Fruit fly (Drosophila melanogaster) whole organism, embryonic: ENCODE data around the gene sick.

Experiments used
- Blimp-1 ChIP-seq: fragments of 200-800 bp; sonication (Bioruptor generic); optimal IDR thresholded peaks from 3 replicates; lab custom pipeline; 2018; ENCODE audit warnings: missing biosample characterization, missing genetic modification characterization, mild to moderate bottlenecking, moderate library complexity, missing genetic modification reagents
- CG11093 ChIP-seq: fragments of 200-800 bp; sonication (Bioruptor generic); IDR thresholded peaks from 3 replicates; pipeline ENCODE4 v1.3.6; 2022; ENCODE audit warnings: missing biosample characterization, missing genetic modification characterization
- CG11398 ChIP-seq: fragments of 200-800 bp; sonication (Bioruptor generic); optimal IDR thresholded peaks from 2 replicates; lab custom pipeline; 2016; ENCODE audit warnings: missing biosample characterization, missing genetic modification characterization
- CG12104 ChIP-seq: fragments of 200-800 bp; sonication (Bioruptor generic); optimal IDR thresholded peaks from 3 replicates; lab custom pipeline; 2016; ENCODE audit warnings: missing biosample characterization, missing genetic modification characterization
- CG13287 ChIP-seq: fragments of 200-800 bp; sonication (Bioruptor generic); IDR thresholded peaks from 2 replicates; pipeline ENCODE4 v1.3.6; 2022; ENCODE audit warnings: missing biosample characterization, missing genetic modification characterization; ENCODE audit not compliant: partially characterized antibody
- CG13424 ChIP-seq: fragments of 200-800 bp; sonication (Bioruptor generic); optimal IDR thresholded peaks from 2 replicates; lab custom pipeline; 2019; ENCODE audit warnings: missing biosample characterization, mild to moderate bottlenecking, missing genetic modification characterization, moderate library complexity
- CG17361 ChIP-seq: fragments of 200-800 bp; sonication (Bioruptor generic); IDR thresholded peaks from 3 replicates; pipeline ENCODE4 v1.3.6; 2022; ENCODE audit warnings: missing biosample characterization, missing genetic modification characterization
- CG17912 ChIP-seq: fragments of 200-800 bp; sonication (Bioruptor generic); optimal IDR thresholded peaks from 2 replicates; lab custom pipeline; 2018; ENCODE audit warnings: missing biosample characterization, mild to moderate bottlenecking, missing genetic modification characterization
- CG2875 ChIP-seq: fragments of 200-800 bp; sonication (Bioruptor generic); optimal IDR thresholded peaks from 2 replicates; lab custom pipeline; 2017; ENCODE audit warnings: missing biosample characterization, mild to moderate bottlenecking, missing genetic modification characterization, missing genetic modification reagents
- CG3163 ChIP-seq: fragments of 200-800 bp; sonication (Bioruptor generic); optimal IDR thresholded peaks from 3 replicates; lab custom pipeline; 2016; ENCODE audit warnings: missing biosample characterization, missing genetic modification characterization
- CG4820 ChIP-seq: fragments of 200-800 bp; sonication (Bioruptor generic); optimal IDR thresholded peaks from 3 replicates; lab custom pipeline; 2016; ENCODE audit warnings: missing biosample characterization, missing genetic modification characterization
- CG5180 ChIP-seq: fragments of 200-800 bp; sonication (Bioruptor generic); optimal IDR thresholded peaks from 3 replicates; lab custom pipeline; 2017; ENCODE audit warnings: missing biosample characterization, missing genetic modification characterization, mild to moderate bottlenecking, moderate library complexity, missing genetic modification reagents
- CG7372 ChIP-seq: fragments of 200-800 bp; sonication (Bioruptor generic); IDR thresholded peaks from 2 replicates; pipeline ENCODE4 v1.3.6; 2022; ENCODE audit warnings: missing biosample characterization, missing genetic modification characterization
- Chrac-16 ChIP-seq: fragments of 200-800 bp; sonication (Bioruptor generic); optimal IDR thresholded peaks from 3 replicates; lab custom pipeline; 2016; ENCODE audit warnings: missing biosample characterization, missing genetic modification characterization
- Dek ChIP-seq: fragments of 200-800 bp; sonication (Bioruptor generic); optimal IDR thresholded peaks from 3 replicates; lab custom pipeline; 2019; ENCODE audit warnings: missing biosample characterization, mild to moderate bottlenecking, missing genetic modification characterization, moderate library complexity
- Hmr ChIP-seq: fragments of 200-800 bp; sonication (Bioruptor generic); optimal IDR thresholded peaks from 3 replicates; lab custom pipeline; 2017; ENCODE audit warnings: mild to moderate bottlenecking, missing biosample characterization, missing genetic modification reagents, missing genetic modification characterization
- Hr78 ChIP-seq, 2 experiments: fragments of 200-800 bp in 1 of 2; fragments of >200 bp in 1 of 2; sonication (Bioruptor generic) in 1 of 2; optimal IDR thresholded peaks; 2 replicates each; lab custom pipeline; 2017 to 2019; ENCODE audit warnings: missing biosample characterization in 2 of 2, missing genetic modification characterization in 2 of 2, mild to moderate bottlenecking in 1 of 2, moderate library complexity in 1 of 2
- Jarid2 ChIP-seq: fragments of 200-800 bp; sonication (Bioruptor generic); optimal IDR thresholded peaks from 3 replicates; lab custom pipeline; 2017; ENCODE audit warnings: mild to moderate bottlenecking, missing biosample characterization, missing genetic modification reagents, missing genetic modification characterization
- Lim3 ChIP-seq: fragments of 200-800 bp; sonication (Bioruptor generic); IDR thresholded peaks from 2 replicates; pipeline ENCODE4 v1.3.6; 2022; ENCODE audit warnings: missing biosample characterization, missing genetic modification characterization
- MTF-1 ChIP-seq: fragments of 200-800 bp; sonication (Bioruptor generic); optimal IDR thresholded peaks from 2 replicates; lab custom pipeline; 2018; ENCODE audit warnings: missing biosample characterization, mild to moderate bottlenecking, missing genetic modification characterization, borderline replicate concordance
- PHDP ChIP-seq: fragments of 200-800 bp; sonication (Bioruptor generic); optimal IDR thresholded peaks from 3 replicates; lab custom pipeline; 2018; ENCODE audit warnings: missing biosample characterization, mild to moderate bottlenecking, missing genetic modification characterization, moderate library complexity
- Pdp1 ChIP-seq, 2 experiments: fragments of 200-800 bp; sonication (Bioruptor generic); optimal IDR thresholded peaks; 3 replicates each; lab custom pipeline; 2016; ENCODE audit warnings: missing biosample characterization in 2 of 2, missing genetic modification characterization in 2 of 2, mild to moderate bottlenecking in 1 of 2, moderate library complexity in 1 of 2
- Scr ChIP-seq: fragments of 200-800 bp; sonication (Bioruptor generic); IDR thresholded peaks from 2 replicates; pipeline ENCODE4 v1.3.6; 2022; ENCODE audit warnings: missing biosample characterization, missing genetic modification characterization; ENCODE audit not compliant: partially characterized antibody
- Trl ChIP-seq, 3 experiments: fragments of >200 bp in 2 of 3; fragments of 200-800 bp in 1 of 3; sonication (Bioruptor generic) in 1 of 3; optimal IDR thresholded peaks; 2 replicates in 1 of 3; 3 replicates in 2 of 3; lab custom pipeline; 2016 to 2017; ENCODE audit warnings: missing biosample characterization in 1 of 3, missing genetic modification characterization in 1 of 3
- ato ChIP-seq: fragments of 200-800 bp; sonication (Bioruptor generic); IDR thresholded peaks from 2 replicates; pipeline ENCODE4 v1.3.6; 2022; ENCODE audit warnings: missing biosample characterization, missing genetic modification characterization; ENCODE audit not compliant: partially characterized antibody
- cg ChIP-seq: fragments of 200-800 bp; sonication (Bioruptor generic); optimal IDR thresholded peaks from 3 replicates; lab custom pipeline; 2019; ENCODE audit warnings: missing biosample characterization, mild to moderate bottlenecking, missing genetic modification characterization, moderate library complexity
- chinmo ChIP-seq: fragments of 200-800 bp; sonication (Bioruptor generic); IDR thresholded peaks from 4 replicates; pipeline ENCODE4 v1.3.6; 2022; ENCODE audit warnings: missing biosample characterization, missing genetic modification characterization; ENCODE audit not compliant: partially characterized antibody
- cwo ChIP-seq: fragments of 200-800 bp; sonication (Bioruptor generic); optimal IDR thresholded peaks from 3 replicates; lab custom pipeline; 2017; ENCODE audit warnings: missing biosample characterization, missing genetic modification characterization, mild to moderate bottlenecking, moderate library complexity, missing genetic modification reagents
- da ChIP-seq: fragments of 200-800 bp; sonication (Bioruptor generic); optimal IDR thresholded peaks from 2 replicates; lab custom pipeline; 2016; ENCODE audit warnings: missing biosample characterization, missing genetic modification characterization
- dmrt99B ChIP-seq: fragments of 200-800 bp; sonication (Bioruptor generic); optimal IDR thresholded peaks from 2 replicates; lab custom pipeline; 2018; ENCODE audit warnings: missing biosample characterization, mild to moderate bottlenecking, missing genetic modification characterization, moderate library complexity
- gem ChIP-seq: fragments of 200-800 bp; sonication (Bioruptor generic); optimal IDR thresholded peaks from 2 replicates; lab custom pipeline; 2019; ENCODE audit warnings: missing biosample characterization, mild to moderate bottlenecking, missing genetic modification characterization, moderate library complexity
- kni ChIP-seq: fragments of 200-800 bp; sonication (Bioruptor generic); optimal IDR thresholded peaks from 3 replicates; lab custom pipeline; 2017; ENCODE audit warnings: mild to moderate bottlenecking, missing biosample characterization, missing genetic modification reagents, missing genetic modification characterization
- lilli ChIP-seq: fragments of 200-800 bp; sonication (Bioruptor generic); optimal IDR thresholded peaks from 3 replicates; lab custom pipeline; 2016; ENCODE audit warnings: missing biosample characterization, missing genetic modification characterization
- nerfin-1 ChIP-seq: fragments of 200-800 bp; sonication (Bioruptor generic); optimal IDR thresholded peaks from 3 replicates; lab custom pipeline; 2019; ENCODE audit warnings: missing biosample characterization, mild to moderate bottlenecking, missing genetic modification characterization, moderate library complexity
- oc ChIP-seq: fragments of 200-800 bp; sonication (Bioruptor generic); optimal IDR thresholded peaks from 2 replicates; lab custom pipeline; 2018; ENCODE audit warnings: missing biosample characterization, mild to moderate bottlenecking, missing genetic modification characterization, moderate library complexity
- org-1 ChIP-seq: fragments of 200-800 bp; sonication (Bioruptor generic); optimal IDR thresholded peaks from 2 replicates; lab custom pipeline; 2017; ENCODE audit warnings: missing biosample characterization, missing genetic modification characterization
- ranshi ChIP-seq: fragments of 200-800 bp; sonication (Bioruptor generic); IDR thresholded peaks from 2 replicates; pipeline ENCODE4 v1.3.6; 2022; ENCODE audit warnings: missing biosample characterization, missing genetic modification characterization
- ro ChIP-seq: fragments of 200-800 bp; sonication (Bioruptor generic); IDR thresholded peaks from 2 replicates; pipeline ENCODE4 v1.3.6; 2022; ENCODE audit warnings: missing biosample characterization, missing genetic modification characterization
- schlank ChIP-seq: fragments of 200-800 bp; sonication (Bioruptor generic); optimal IDR thresholded peaks from 2 replicates; lab custom pipeline; 2018; ENCODE audit warnings: missing biosample characterization, mild to moderate bottlenecking, missing genetic modification characterization
- scrt ChIP-seq: fragments of 200-800 bp; sonication (Bioruptor generic); optimal IDR thresholded peaks from 2 replicates; lab custom pipeline; 2018; ENCODE audit warnings: missing biosample characterization, mild to moderate bottlenecking, missing genetic modification characterization, moderate library complexity
- sim ChIP-seq: fragments of 200-800 bp; sonication (Bioruptor generic); IDR thresholded peaks from 2 replicates; pipeline ENCODE4 v1.3.6; 2022; ENCODE audit warnings: missing biosample characterization, missing genetic modification characterization
- stwl ChIP-seq: fragments of 200-800 bp; sonication (Bioruptor generic); optimal IDR thresholded peaks from 3 replicates; lab custom pipeline; 2018; ENCODE audit warnings: missing biosample characterization, mild to moderate bottlenecking, missing genetic modification characterization, moderate library complexity
- unc-4 ChIP-seq: fragments of 200-800 bp; sonication (Bioruptor generic); IDR thresholded peaks from 2 replicates; pipeline ENCODE4 v1.3.6; 2022; ENCODE audit warnings: missing biosample characterization, missing genetic modification characterization; ENCODE audit not compliant: partially characterized antibody
- zfh2 ChIP-seq: fragments of 200-800 bp; sonication (Bioruptor generic); optimal IDR thresholded peaks from 2 replicates; lab custom pipeline; 2016; ENCODE audit warnings: missing biosample characterization, missing genetic modification characterization

The sick gene

dm6 chr2L:19915195-19915594, 119.0 kb downstream of the sick start (continued):
- no peak for TF ChIP-seq Pdp1 (GFP tag; optimal IDR thresholded peaks at IDR 0.05; lab: Kevin White, UChicago)
- no peak for TF ChIP-seq dmrt99B (tag; lab: Kevin White, UChicago)
- peak; percentile 21; the same call in 1 of the 3 replicates for TF ChIP-seq CG17361 (GFP tag; lab: Robert Waterston, UW)
- TF ChIP-seq ranshi (GFP tag; lab: Robert Waterston, UW): no peak
- TF ChIP-seq CG11398 (GFP tag; lab: Kevin White, UChicago): no peak
- peak; percentile 66 for TF ChIP-seq stwl (tag; lab: Kevin White, UChicago)
- TF ChIP-seq sim: no peak
- TF ChIP-seq org-1 (GFP tag; lab: Kevin White, UChicago): no peak
- no peak for TF ChIP-seq cg
- TF ChIP-seq chinmo (GFP tag; lab: Robert Waterston, UW): peak; percentile 25; the same call in 1 of the 4 replicates

dm6 chr2L:19916982-19917381, 120.8 kb downstream of the sick start:
- TF ChIP-seq CG13287 (GFP tag; lab: Robert Waterston, UW): 0 out of 2 replicates have a peak, but pooled peaks have one; percentile 12
- no peak for TF ChIP-seq CG2875
- TF ChIP-seq chinmo (GFP tag; lab: Robert Waterston, UW): 0 out of 4 replicates have a peak, but pooled peaks have one; percentile 54
- no peak for TF ChIP-seq PHDP (tag; lab: Kevin White, UChicago)
- peak; percentile 47 to 54 for TF ChIP-seq Trl (optimal IDR thresholded peaks at IDR 0.05; lab: Kevin White, UChicago)
- no peak for TF ChIP-seq Trl (GFP tag; optimal IDR thresholded peaks at IDR 0.05; lab: Kevin White, UChicago)
- 0 out of 2 replicates have a peak, but pooled peaks have one; percentile 13 for TF ChIP-seq unc-4 (GFP tag; lab: Robert Waterston, UW)
- peak; percentile 68 for TF ChIP-seq CG5180 (GFP tag; lab: Kevin White, UChicago)
- TF ChIP-seq scrt (GFP tag; lab: Kevin White, UChicago): peak; percentile 89
- peak; percentile 6 for TF ChIP-seq nerfin-1 (tag; lab: Kevin White, UChicago)
- TF ChIP-seq CG3163: peak; percentile 83
- TF ChIP-seq Dek (tag; lab: Kevin White, UChicago): no peak

- TF ChIP-seq Jarid2 (GFP tag; lab: Kevin White, UChicago): peak; percentile 13
- TF ChIP-seq gem (tag; lab: Kevin White, UChicago): no peak
- no peak for TF ChIP-seq CG13424 (tag; lab: Kevin White, UChicago)
- no peak for TF ChIP-seq Hmr (GFP tag; lab: Kevin White, UChicago)
- peak; percentile 90 for TF ChIP-seq CG3163
- TF ChIP-seq CG11093 (GFP tag; lab: Robert Waterston, UW): no peak
- no peak for TF ChIP-seq CG4820 (GFP tag; lab: Kevin White, UChicago)
- peak; percentile 53 for TF ChIP-seq Blimp-1
- TF ChIP-seq ato: no peak
- TF ChIP-seq chinmo (GFP tag; lab: Robert Waterston, UW): 0 out of 4 replicates have a peak, but pooled peaks have one; percentile 12
- no peak for TF ChIP-seq oc (tag; lab: Kevin White, UChicago)
- TF ChIP-seq CG5180 (GFP tag; lab: Kevin White, UChicago): peak; percentile 89
- no peak for TF ChIP-seq Chrac-16 (GFP tag; lab: Kevin White, UChicago)
- TF ChIP-seq CG12104: no peak
- TF ChIP-seq Hr78 (GFP tag; optimal IDR thresholded peaks at IDR 0.05; lab: Kevin White, UChicago): no peak
- peak; percentile 60 for TF ChIP-seq MTF-1 (GFP tag; lab: Kevin White, UChicago)
- TF ChIP-seq Trl (optimal IDR thresholded peaks at IDR 0.05; lab: Kevin White, UChicago): peak; percentile 10 to 59
- no peak for TF ChIP-seq Trl (GFP tag; optimal IDR thresholded peaks at IDR 0.05; lab: Kevin White, UChicago)
- TF ChIP-seq ro (GFP tag; lab: Robert Waterston, UW): no peak
- TF ChIP-seq CG17912 (GFP tag; lab: Kevin White, UChicago): no peak
- TF ChIP-seq schlank: no peak
- no peak for TF ChIP-seq kni
- TF ChIP-seq da (GFP tag; lab: Kevin White, UChicago): no peak
- no peak for TF ChIP-seq Scr (GFP tag; lab: Robert Waterston, UW)
- TF ChIP-seq lilli (GFP tag; lab: Kevin White, UChicago): no peak
- TF ChIP-seq Lim3: no peak
- TF ChIP-seq CG7372: no peak
- TF ChIP-seq cwo (GFP tag; lab: Kevin White, UChicago): no peak
- no peak for TF ChIP-seq zfh2
These were observed 121.7 kb downstream of the sick start for dm6 chr2L:19917860-19918259.
